Worm (Caenorhabditis elegans): ENCODE results near the gene exp-2.

DNA sequence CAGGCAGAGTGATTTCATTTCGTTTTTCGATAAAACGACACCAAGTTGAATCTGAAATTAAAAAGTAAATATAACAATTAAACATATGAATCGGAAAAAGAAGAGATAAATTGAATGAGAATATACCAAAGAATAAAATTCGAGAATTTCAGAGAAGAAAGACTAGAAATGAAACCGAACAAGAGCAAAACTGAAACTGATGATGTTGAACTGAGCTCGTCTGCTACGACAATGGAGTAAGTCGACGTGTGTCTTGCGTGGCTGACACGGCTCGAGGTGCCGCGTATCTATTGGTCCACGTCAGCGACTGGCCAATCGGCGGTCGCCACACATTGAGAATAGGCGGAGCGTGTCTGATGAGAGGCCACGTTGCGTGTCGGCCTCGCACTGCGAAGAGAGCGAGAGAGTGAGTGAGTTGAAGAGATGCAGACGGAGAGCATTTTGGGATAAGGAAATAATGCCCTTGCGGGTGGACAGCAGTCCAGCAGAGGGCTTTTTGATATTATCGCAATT is 30.7 kb upstream of the exp-2 start, which contains the start of gene crt-1:
- TF ChIP-seq lin-39 (tag; optimal IDR thresholded peaks at IDR 0.05): peak; percentile 68
- TF ChIP-seq hlh-4 (tag; optimal IDR thresholded peaks at IDR 0.05): no peak
- TF ChIP-seq elt-3 (tag; optimal IDR thresholded peaks at IDR 0.05): peak in 4 of 6 experiments; percentile 46 to 88 (median 75)
- TF ChIP-seq xbp-1 (tag; optimal IDR thresholded peaks at IDR 0.05): peak; percentile 100
- peak; percentile 78 for TF ChIP-seq nhr-11 (tag; optimal IDR thresholded peaks at IDR 0.05)
- TF ChIP-seq unc-62 (GFP tag; optimal IDR thresholded peaks at IDR 0.05): no peak
- TF ChIP-seq ceh-82 (tag; optimal IDR thresholded peaks at IDR 0.05): peak; percentile 76 to 92 (median 89)

All from whole organism, L1 larva.